Worm (Caenorhabditis elegans) whole organism, early embryonic: ENCODE data around the gene col-104.

ENCODE experiments used
- B0310.2 ChIP-seq: sonication (generic microtip); optimal IDR thresholded peaks from 2 replicates; lab custom pipeline; 2016; ENCODE audit warnings: mild to moderate bottlenecking, missing genetic modification characterization, missing compliant biosample characterization
- F13C5.2 ChIP-seq: sonication (generic microtip); optimal IDR thresholded peaks from 2 replicates; lab custom pipeline; 2017; ENCODE audit warnings: mild to moderate bottlenecking, missing genetic modification characterization, inconsistent platforms, missing compliant biosample characterization
- aly-1 ChIP-seq: sonication (generic microtip); optimal IDR thresholded peaks from 2 replicates; lab custom pipeline; 2016; ENCODE audit warnings: missing genetic modification characterization, missing compliant biosample characterization
- ama-1 ChIP-seq: fragments of 150-350 bp; optimal IDR thresholded peaks from 2 replicates; lab custom pipeline; 2014
- ceh-13 ChIP-seq: fragments of 200-800 bp; sonication (Bioruptor generic); optimal IDR thresholded peaks from 2 replicates; lab custom pipeline; 2018; ENCODE audit warnings: mild to moderate bottlenecking, missing genetic modification characterization, missing compliant biosample characterization
- ceh-36 ChIP-seq: sonication (generic microtip); optimal IDR thresholded peaks from 2 replicates; lab custom pipeline; 2016; ENCODE audit warnings: missing genetic modification characterization, inconsistent platforms, missing compliant biosample characterization
- ets-7 ChIP-seq: sonication (generic microtip); optimal IDR thresholded peaks from 2 replicates; lab custom pipeline; 2016; ENCODE audit warnings: missing genotype, missing genetic modification characterization, missing compliant biosample characterization
- flt-1 ChIP-seq: fragments of 200-800 bp; sonication (Bioruptor generic); IDR thresholded peaks from 2 replicates; pipeline ENCODE4 v1.3.6; 2022; ENCODE audit warnings: missing genetic modification characterization, missing compliant biosample characterization
- hmbx-1 ChIP-seq: sonication (generic microtip); optimal IDR thresholded peaks from 2 replicates; lab custom pipeline; 2016; ENCODE audit warnings: mild to moderate bottlenecking, missing genetic modification characterization, missing compliant biosample characterization
- hmg-4 ChIP-seq: fragments of 200-800 bp; sonication (Bioruptor generic); optimal IDR thresholded peaks from 2 replicates; lab custom pipeline; 2018; ENCODE audit warnings: mild to moderate bottlenecking, missing genetic modification characterization, missing compliant biosample characterization
- hnd-1 ChIP-seq: sonication (generic microtip); optimal IDR thresholded peaks from 2 replicates; lab custom pipeline; 2016; ENCODE audit warnings: missing genetic modification characterization, missing compliant biosample characterization
- pes-1 ChIP-seq: fragments of 200-800 bp; sonication (Bioruptor generic); IDR thresholded peaks from 2 replicates; pipeline ENCODE4 v1.3.6; 2022; ENCODE audit warnings: missing genetic modification reagents, missing genetic modification characterization, missing compliant biosample characterization
- scrt-1 ChIP-seq: fragments of 200-800 bp; sonication (Bioruptor generic); IDR thresholded peaks from 2 replicates; pipeline ENCODE4 v1.3.6; 2022; ENCODE audit warnings: missing genetic modification characterization, missing compliant biosample characterization
- sea-1 ChIP-seq: fragments of 200-800 bp; sonication (Bioruptor generic); conservative IDR thresholded peaks from 2 replicates; pipeline ENCODE4 v1.3.6; 2022; ENCODE audit warnings: missing genetic modification characterization, missing compliant biosample characterization
- tbx-11 ChIP-seq: fragments of 200-800 bp; sonication (Bioruptor generic); IDR thresholded peaks from 2 replicates; pipeline ENCODE4 v1.3.6; 2022; ENCODE audit warnings: missing genetic modification characterization, missing compliant biosample characterization
- tbx-37 ChIP-seq: fragments of 200-800 bp; sonication (Bioruptor generic); conservative IDR thresholded peaks from 2 replicates; pipeline ENCODE4 v1.3.6; 2022; ENCODE audit warnings: missing genetic modification reagents, missing genetic modification characterization, missing compliant biosample characterization
- tra-4 ChIP-seq: sonication (generic microtip); optimal IDR thresholded peaks from 2 replicates; lab custom pipeline; 2017; ENCODE audit warnings: missing genetic modification characterization, missing compliant biosample characterization

Gene col-104

DNA sequence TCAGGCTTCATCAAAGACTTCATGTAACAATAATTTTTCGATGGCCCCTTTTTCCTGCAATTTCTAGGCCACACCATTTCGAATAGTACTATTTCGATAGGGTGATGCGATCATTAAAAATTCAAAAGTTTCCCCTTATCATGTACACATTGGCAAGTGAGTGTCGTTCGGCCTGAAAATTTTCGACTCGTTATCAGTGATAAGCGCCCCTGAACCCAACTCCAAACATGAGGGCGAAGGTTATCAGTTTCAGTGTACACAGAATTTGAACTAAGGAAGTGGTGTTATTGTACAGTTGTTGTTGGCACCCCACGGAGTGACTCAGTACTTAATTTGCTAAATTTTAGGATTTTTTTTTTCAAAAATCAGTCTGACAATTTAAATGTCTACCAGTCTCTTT, 23.8 kb upstream of the col-104 start:
- TF ChIP-seq flt-1 (no peak), B0310.2 (tag; lab: Kevin White, UChicago) (no peak), tbx-37 (no peak), hmbx-1 (no peak), ceh-36 (tag; lab: Kevin White, UChicago) (no peak), tra-4 (tag; lab: Kevin White, UChicago) (no peak), sea-1 (GFP tag; lab: Robert Waterston, UW) (no peak), ets-7 (tag; lab: Kevin White, UChicago) (no peak), scrt-1 (GFP tag; lab: Robert Waterston, UW) (no peak)

DNA sequence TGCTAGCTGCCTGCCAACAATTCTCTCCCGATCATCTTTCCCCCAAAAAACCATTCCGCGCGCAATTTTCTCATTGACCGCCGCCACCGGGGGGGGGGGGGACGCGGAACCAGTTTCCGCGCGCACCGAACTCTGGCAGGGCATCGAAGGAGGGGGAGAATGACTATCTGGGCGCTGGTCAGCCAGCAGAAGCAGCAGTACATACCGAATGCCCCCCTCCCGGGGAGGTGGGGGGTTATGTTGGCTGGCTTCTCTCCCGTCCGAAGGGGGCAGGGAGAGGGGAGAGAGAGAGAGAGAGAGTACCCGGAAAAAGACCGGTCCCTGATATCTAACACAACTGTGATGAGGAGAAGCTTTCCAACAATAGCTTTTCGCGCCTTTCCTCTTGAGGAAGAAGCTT, 22.6 kb upstream of the col-104 start:
- TF ChIP-seq tbx-11 (no peak), sea-1 (GFP tag; lab: Robert Waterston, UW) (peak; percentile 54; the same call in 1 of the 2 replicates), B0310.2 (tag; lab: Kevin White, UChicago) (no peak), F13C5.2 (no peak), tra-4 (tag; lab: Kevin White, UChicago) (no peak), ceh-36 (tag; lab: Kevin White, UChicago) (no peak), scrt-1 (GFP tag; lab: Robert Waterston, UW) (peak; percentile 18; the same call in 1 of the 2 replicates), tbx-37 (peak; percentile 3; the same call in 1 of the 2 replicates), aly-1 (tag; lab: Kevin White, UChicago) (no peak), flt-1 (no peak), hnd-1 (tag; lab: Kevin White, UChicago) (no peak), pes-1 (GFP tag; lab: Robert Waterston, UW) (no peak), hmg-4 (GFP tag; lab: Kevin White, UChicago) (peak; percentile 16)

DNA sequence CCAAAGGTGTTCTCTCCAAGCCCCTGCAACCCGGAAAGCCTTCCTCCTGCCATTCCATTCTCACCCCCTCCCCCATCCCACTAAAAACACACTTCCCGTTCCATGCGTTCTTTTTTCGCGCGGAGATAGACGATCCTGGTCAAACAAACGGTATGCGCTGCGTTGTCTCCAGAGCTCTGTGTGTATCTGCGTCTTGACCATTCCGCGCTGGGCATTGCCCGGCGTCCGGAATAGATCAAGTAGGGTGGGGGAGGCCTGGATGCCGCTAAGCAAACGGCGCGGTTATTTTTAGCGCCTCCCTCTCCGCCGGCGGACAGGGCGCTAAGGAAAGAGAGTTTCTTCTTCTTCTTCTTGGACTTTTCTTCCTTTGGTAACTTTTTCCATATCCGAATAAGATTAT, 20.2 kb upstream of the col-104 start:
- no peak for TF ChIP-seq flt-1
- TF ChIP-seq sea-1 (GFP tag; lab: Robert Waterston, UW): no peak
- TF ChIP-seq pes-1 (GFP tag; lab: Robert Waterston, UW): no peak
- TF ChIP-seq aly-1 (tag; lab: Kevin White, UChicago): no peak
- no peak for TF ChIP-seq hmbx-1
- TF ChIP-seq ama-1 (lab: Kevin White, UChicago): no peak
- no peak for TF ChIP-seq tbx-11
- no peak for TF ChIP-seq B0310.2 (tag; lab: Kevin White, UChicago)
- TF ChIP-seq tra-4 (tag; lab: Kevin White, UChicago): no peak

DNA sequence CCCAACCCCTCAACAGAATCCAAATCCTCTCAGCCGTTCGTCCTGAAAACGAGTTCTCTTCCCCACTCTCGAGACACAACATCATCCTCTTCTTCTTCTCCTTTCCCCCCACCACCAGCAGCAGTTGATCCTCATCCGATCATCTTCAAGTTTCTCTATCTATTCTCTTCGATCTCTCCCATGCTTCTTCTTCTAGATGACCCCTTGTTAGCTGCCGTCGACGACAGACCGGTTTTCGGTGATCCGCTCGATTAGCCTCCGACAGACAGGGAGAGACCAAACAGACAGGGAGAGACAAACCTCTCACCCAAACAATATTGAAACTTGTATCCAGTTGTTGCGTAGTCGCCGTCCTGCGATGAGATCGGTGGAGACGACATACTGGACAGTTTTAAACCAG, 16.2 kb upstream of the col-104 start:
- TF ChIP-seq ceh-13 (GFP tag; lab: Kevin White, UChicago): no peak
- TF ChIP-seq hnd-1 (tag; lab: Kevin White, UChicago): no peak
- TF ChIP-seq ama-1 (lab: Kevin White, UChicago): no peak
- TF ChIP-seq pes-1 (GFP tag; lab: Robert Waterston, UW): no peak
- TF ChIP-seq hmbx-1: no peak
- no peak for TF ChIP-seq tra-4 (tag; lab: Kevin White, UChicago)

DNA sequence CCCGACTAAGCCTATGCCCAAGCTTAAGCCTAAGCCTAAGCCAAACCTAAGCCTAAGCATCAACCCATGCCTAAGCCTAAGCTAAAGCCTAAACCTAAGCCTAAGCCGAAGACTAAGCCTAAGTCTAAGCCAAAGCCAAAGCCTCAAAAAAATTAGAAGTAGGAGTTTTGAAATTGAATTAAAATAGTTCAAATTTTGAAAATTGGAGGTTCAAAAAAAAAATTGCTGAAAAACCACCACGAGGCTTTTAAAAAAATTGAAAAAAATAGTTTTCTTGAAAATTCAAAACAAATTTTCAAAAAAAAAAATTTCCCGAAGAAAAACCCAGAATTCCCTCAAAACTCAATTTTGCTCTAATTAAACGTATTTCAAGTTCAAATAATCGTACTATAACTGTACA, 11.9 kb upstream of the col-104 start:
- TF ChIP-seq F13C5.2: no peak
- no peak for TF ChIP-seq pes-1 (GFP tag; lab: Robert Waterston, UW)

DNA sequence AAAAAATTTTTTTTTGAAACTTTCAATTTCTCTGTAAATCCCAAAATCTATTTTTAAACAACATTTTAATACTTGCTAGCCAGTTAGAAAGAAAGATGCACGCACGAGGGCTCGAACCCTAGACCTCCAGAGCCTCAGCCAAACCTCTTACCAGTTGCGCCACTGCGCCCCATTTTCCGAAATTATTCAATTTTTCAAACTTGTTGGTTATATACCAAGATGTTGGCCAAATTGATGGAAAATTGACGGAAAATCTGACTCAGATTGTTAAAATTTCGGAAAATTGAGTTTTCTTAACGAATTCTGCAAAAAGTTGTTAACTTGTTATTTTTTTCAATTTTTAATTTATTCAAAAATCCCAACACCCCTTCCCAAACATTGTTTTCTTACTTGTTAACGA, 10.7 kb upstream of the col-104 start:
- TF ChIP-seq ets-7 (tag; lab: Kevin White, UChicago): no peak
- TF ChIP-seq hmbx-1: no peak
- no peak for TF ChIP-seq F13C5.2
- no peak for TF ChIP-seq tbx-37
- no peak for TF ChIP-seq ama-1 (lab: Kevin White, UChicago)
- TF ChIP-seq ceh-13 (GFP tag; lab: Kevin White, UChicago): no peak
- no peak for TF ChIP-seq ceh-36 (tag; lab: Kevin White, UChicago)
- TF ChIP-seq scrt-1 (GFP tag; lab: Robert Waterston, UW): no peak
- no peak for TF ChIP-seq hnd-1 (tag; lab: Kevin White, UChicago)

DNA sequence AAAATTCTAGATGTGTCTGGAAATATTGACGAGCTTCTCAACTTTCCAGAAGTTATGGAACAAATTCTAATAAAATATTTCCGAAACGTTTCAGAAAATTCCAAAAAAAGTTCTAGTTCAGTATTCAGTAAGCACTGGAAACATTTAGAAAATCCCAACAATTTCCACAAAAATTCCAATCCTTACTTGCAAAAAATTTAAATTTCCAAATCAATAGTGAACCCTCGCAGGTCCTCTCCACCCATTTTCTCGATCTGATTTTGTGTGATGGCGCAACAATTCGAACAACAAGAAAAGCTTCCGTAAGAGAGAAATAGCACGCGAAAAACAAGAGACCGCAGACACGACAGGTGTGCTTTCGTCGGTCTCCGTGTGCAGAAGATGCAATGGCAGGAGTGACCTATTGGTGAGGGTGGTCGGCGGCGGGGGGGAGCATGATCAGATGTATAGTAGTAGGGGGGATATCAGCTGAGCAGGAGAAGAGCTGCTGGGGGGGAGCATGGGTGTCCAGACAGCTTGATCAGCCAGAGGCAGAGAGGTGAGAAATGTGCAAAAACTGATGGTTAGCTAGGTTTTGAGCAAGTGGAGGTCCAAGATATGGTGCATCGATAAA, 6.6 kb upstream of the col-104 start:
- TF ChIP-seq flt-1 (no peak), hmg-4 (GFP tag; lab: Kevin White, UChicago) (peak; percentile 52)

DNA sequence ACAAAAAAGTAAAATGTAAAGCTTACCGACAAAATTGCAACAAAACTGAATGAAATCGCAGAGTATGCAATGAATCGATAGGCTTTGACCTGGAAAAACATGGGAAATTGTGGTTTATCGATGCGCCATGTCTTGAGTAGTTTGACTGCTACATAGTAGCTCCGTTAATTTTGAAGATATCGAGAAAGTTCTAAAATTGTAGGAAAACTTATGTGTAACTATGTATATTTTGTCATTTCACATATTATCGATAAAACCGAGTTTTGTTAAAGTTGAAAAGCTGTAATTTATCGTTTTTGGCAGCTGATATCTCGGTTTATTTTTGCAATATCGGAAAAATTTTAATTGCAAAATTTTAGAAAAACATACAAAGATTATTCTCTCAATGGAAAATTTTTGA, 4.0 kb upstream of the col-104 start, which contains the start of gene col-105:
Gene col-105 (minus strand): TSS at position 101 of the 400 bp plus-strand sequence.
- no peak for TF ChIP-seq flt-1
- TF ChIP-seq ama-1 (lab: Kevin White, UChicago): no peak
- no peak for TF ChIP-seq tbx-37
- no peak for TF ChIP-seq tra-4 (tag; lab: Kevin White, UChicago)
- TF ChIP-seq sea-1 (GFP tag; lab: Robert Waterston, UW): no peak
- TF ChIP-seq B0310.2 (tag; lab: Kevin White, UChicago): no peak

DNA sequence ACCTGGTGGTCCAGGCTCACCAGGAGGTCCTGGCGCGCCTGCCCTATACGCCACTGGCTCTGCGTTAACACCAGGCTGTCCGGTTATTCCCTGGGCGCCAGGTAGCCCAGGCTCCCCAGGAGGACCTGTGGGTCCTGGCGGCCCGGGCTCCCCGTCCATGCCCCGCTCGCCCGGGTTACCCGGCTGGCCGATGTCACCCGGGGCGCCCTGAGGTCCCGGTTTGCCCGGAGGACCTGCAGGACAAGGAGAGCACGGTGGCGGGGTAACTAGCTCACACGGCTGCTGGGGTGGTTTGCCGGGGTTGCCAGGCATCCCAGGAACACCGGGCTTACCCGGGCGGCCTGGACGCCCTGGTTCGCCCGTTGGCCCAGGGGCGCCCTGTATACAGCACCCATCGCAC, 3.0 kb upstream of the col-104 start:
- peak; percentile 17 for TF ChIP-seq aly-1 (tag; lab: Kevin White, UChicago)
- no peak for TF ChIP-seq scrt-1 (GFP tag; lab: Robert Waterston, UW)
- no peak for TF ChIP-seq hmg-4 (GFP tag; lab: Kevin White, UChicago)
- TF ChIP-seq tra-4 (tag; lab: Kevin White, UChicago): no peak
- no peak for TF ChIP-seq tbx-11
- TF ChIP-seq ceh-13 (GFP tag; lab: Kevin White, UChicago): no peak
- no peak for TF ChIP-seq hmbx-1
- TF ChIP-seq pes-1 (GFP tag; lab: Robert Waterston, UW): 0 out of 2 replicates have a peak, but pooled peaks have one; percentile 40
- TF ChIP-seq ceh-36 (tag; lab: Kevin White, UChicago): no peak
